Worm (Caenorhabditis elegans): Measurements from ENCODE around the gene C06E4.6.

DNA sequence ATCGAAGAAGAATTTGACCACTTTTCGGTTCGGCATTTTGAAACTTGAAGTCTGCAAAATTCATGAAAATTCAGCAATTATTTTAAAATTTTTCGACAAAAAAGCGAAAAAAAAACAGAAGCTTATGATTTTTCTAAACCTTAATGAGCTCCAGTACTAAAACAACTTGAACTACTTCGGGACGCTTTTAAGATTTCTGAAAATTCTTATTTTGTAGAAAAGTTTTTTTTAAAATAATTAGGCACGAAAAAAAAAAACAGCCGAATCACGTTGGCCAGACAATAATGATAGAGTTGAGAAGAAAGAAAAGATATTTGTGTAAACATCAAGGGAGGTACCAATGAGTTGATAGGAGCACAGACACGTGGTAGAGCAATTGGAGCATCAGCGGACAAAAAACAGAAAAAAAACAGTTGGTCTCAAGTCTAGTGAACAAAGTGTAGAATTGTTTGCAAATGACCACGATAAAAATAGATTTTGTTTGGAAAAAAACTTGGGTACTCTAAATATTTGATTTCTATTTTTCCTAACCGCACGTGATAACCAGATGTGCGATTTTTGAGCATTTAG, 15.8 kb downstream of the C06E4.6 start, which contains the start of gene gstk-2:
- TF ChIP-seq W03F9.2 (tag; optimal IDR thresholded peaks at IDR 0.05) (no peak), him-1 (tag; optimal IDR thresholded peaks at IDR 0.05) (no peak)

Data from whole organism, L4/young adult.